Worm (Caenorhabditis elegans): ENCODE data around the gene F11A10.6.

The F11A10.6 gene

DNA sequence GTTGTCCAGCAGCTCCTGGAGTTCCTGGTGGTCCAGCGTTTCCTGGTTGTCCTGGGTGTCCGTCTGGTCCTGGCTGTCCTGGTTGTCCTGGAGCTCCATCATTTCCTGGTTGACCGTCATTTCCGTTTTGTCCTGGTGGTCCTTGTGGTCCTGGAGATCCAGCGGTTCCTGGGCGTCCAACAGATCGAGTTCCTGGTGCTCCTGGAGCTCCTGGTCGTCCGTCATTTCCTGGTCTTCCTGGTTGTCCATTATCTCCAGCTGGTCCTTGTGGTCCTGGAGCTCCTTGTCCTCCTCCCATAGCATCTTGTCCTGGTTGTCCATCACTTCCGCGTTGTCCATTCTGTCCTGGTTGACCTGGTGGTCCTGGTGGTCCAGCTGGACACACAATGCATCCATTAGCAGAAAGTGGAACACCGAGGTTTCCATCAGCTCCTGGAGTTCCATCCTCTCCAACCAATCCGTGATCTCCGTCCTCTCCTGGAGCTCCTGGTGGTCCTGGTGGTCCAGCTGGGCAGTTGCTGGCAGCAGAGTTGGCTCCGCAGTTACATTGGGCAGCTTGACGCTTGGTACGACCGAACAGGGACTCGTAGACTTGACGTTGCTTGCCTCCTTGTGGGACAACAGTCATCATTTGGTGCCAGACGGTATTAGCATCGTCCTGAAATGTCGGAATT, 19.7 kb upstream of the F11A10.6 start:
- TF ChIP-seq ama-1 (optimal IDR thresholded peaks at IDR 0.05) (no peak), elt-3 (tag; optimal IDR thresholded peaks at IDR 0.05) (no peak)

DNA sequence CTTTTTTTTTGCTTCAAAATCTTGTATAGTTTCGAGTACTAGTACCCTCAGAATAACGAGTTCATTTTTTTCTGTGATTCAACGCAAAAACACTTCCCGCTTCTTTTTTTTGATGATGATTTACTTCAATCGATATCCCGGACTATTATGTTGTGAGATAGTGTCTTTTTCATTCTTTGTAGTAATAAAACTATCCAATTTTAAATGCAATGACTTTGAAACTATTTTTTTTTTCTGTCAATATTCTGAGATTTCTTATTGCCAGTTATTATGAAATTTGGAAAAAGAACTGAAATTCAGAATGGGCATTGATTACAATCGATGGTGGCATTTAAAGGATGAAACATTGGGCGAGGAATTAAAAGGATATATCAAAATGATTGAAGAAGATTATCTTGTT, 16.1 kb upstream of the F11A10.6 start, which contains the start of gene M18.3:
M18.3 (plus strand) TSS at position 301 of the 400 bp plus-strand sequence.
- TF ChIP-seq sea-2 (GFP tag; optimal IDR thresholded peaks at IDR 0.05): no peak
- no peak for TF ChIP-seq fkh-10 (GFP tag; optimal IDR thresholded peaks at IDR 0.05)
- TF ChIP-seq nhr-12 (tag; optimal IDR thresholded peaks at IDR 0.05): no peak
- TF ChIP-seq lsy-12 (tag; optimal IDR thresholded peaks at IDR 0.05): no peak
- TF ChIP-seq ZK546.5 (tag; optimal IDR thresholded peaks at IDR 0.05): no peak
- TF ChIP-seq ceh-28 (tag; optimal IDR thresholded peaks at IDR 0.05): no peak
- no peak for TF ChIP-seq fos-1 (tag; optimal IDR thresholded peaks at IDR 0.05)
- TF ChIP-seq nhr-237 (tag; optimal IDR thresholded peaks at IDR 0.05): no peak
- no peak for TF ChIP-seq lin-39 (tag; optimal IDR thresholded peaks at IDR 0.05)
- TF ChIP-seq nhr-67 (tag; optimal IDR thresholded peaks at IDR 0.05): no peak
- no peak for TF ChIP-seq unc-39 (tag; optimal IDR thresholded peaks at IDR 0.05)
- no peak for TF ChIP-seq eor-1 (tag; optimal IDR thresholded peaks at IDR 0.05)
- no peak for TF ChIP-seq nfya-1 (tag; optimal IDR thresholded peaks at IDR 0.05; ENCODE audit: insufficient read depth)
- TF ChIP-seq nhr-28 (tag; optimal IDR thresholded peaks at IDR 0.05): no peak
- no peak for TF ChIP-seq pha-4 (tag; optimal IDR thresholded peaks at IDR 0.05)
- TF ChIP-seq elt-3 (tag; optimal IDR thresholded peaks at IDR 0.05): no peak
- no peak for TF ChIP-seq R02D3.7 (tag; optimal IDR thresholded peaks at IDR 0.05)

- TF ChIP-seq fkh-2 (tag; optimal IDR thresholded peaks at IDR 0.05): no peak
- TF ChIP-seq ceh-28 (tag; optimal IDR thresholded peaks at IDR 0.05): no peak
- TF ChIP-seq ZK546.5 (tag; optimal IDR thresholded peaks at IDR 0.05): no peak
Measured at ce11 chrIV:12096479-12096878, 7.0 kb upstream of the F11A10.6 start, which contains the start of gene mon-2. Gene mon-2, plus strand, starts transcription at chrIV:12096779.

ce11 chrIV:12093819-12094218, 4.4 kb upstream of the F11A10.6 start, which contains the start of gene F11A10.5:
Gene F11A10.5, plus strand, starts transcription at chrIV:12094119.
- peak; percentile 7 for TF ChIP-seq nhr-23 (tag; optimal IDR thresholded peaks at IDR 0.05)
- peak; percentile 22 for TF ChIP-seq nhr-25 (tag; optimal IDR thresholded peaks at IDR 0.05)
- no peak for TF ChIP-seq egl-5 (tag; optimal IDR thresholded peaks at IDR 0.05)
- TF ChIP-seq lin-15B (tag; optimal IDR thresholded peaks at IDR 0.05): peak; percentile 41

- TF ChIP-seq elt-3 (tag; optimal IDR thresholded peaks at IDR 0.05) (no peak), skn-1 (tag; optimal IDR thresholded peaks at IDR 0.05) (no peak), nfya-1 (tag; optimal IDR thresholded peaks at IDR 0.05; ENCODE audit: insufficient read depth) (no peak), R02D3.7 (tag; optimal IDR thresholded peaks at IDR 0.05) (no peak), unc-62 (GFP tag; optimal IDR thresholded peaks at IDR 0.05) (no peak), lsy-12 (tag; optimal IDR thresholded peaks at IDR 0.05) (no peak), snpc-4 (tag; optimal IDR thresholded peaks at IDR 0.05) (no peak), unc-39 (tag; optimal IDR thresholded peaks at IDR 0.05) (no peak), nhr-11 (tag; optimal IDR thresholded peaks at IDR 0.05) (no peak), nhr-43 (tag; optimal IDR thresholded peaks at IDR 0.05; ENCODE audit: poor library complexity, severe bottlenecking) (no peak), fkh-10 (GFP tag; optimal IDR thresholded peaks at IDR 0.05) (no peak), hmg-11 (tag; optimal IDR thresholded peaks at IDR 0.05) (no peak), pqm-1 (tag; optimal IDR thresholded peaks at IDR 0.05) (no peak), nhr-237 (tag; optimal IDR thresholded peaks at IDR 0.05) (no peak), mml-1 (tag; optimal IDR thresholded peaks at IDR 0.05) (no peak), nhr-25 (tag; optimal IDR thresholded peaks at IDR 0.05) (no peak), egl-27 (tag; optimal IDR thresholded peaks at IDR 0.05) (no peak), fkh-2 (tag; optimal IDR thresholded peaks at IDR 0.05) (no peak), ceh-9 (tag; optimal IDR thresholded peaks at IDR 0.05) (no peak)
Measured at ce11 chrIV:12093384-12093783, 3.9 kb upstream of the F11A10.6 start, which contains the start of gene cpsf-4. Gene cpsf-4, minus strand, starts transcription at chrIV:12093445.

Data from whole organism, L3 larva.